Worm (Caenorhabditis elegans) whole organism, L2 larva: Measurements from ENCODE around the gene str-102.

Experiments
- R02D3.7 ChIP-seq: fragments of 150-350 bp; optimal IDR thresholded peaks from 2 replicates; lab custom pipeline; 2014; ENCODE audit warnings: missing biosample characterization, missing genetic modification characterization
- Y55F3AM.14 ChIP-seq: fragments of 200-800 bp; sonication (Bioruptor generic); optimal IDR thresholded peaks from 2 replicates; lab custom pipeline; 2018; ENCODE audit warnings: mild to moderate bottlenecking, missing genetic modification characterization, missing compliant biosample characterization
- ZK546.5 ChIP-seq: sonication (generic microtip); optimal IDR thresholded peaks from 2 replicates; lab custom pipeline; 2017; ENCODE audit warnings: missing biosample characterization, missing genetic modification characterization
- alr-1 ChIP-seq: fragments of 150-350 bp; optimal IDR thresholded peaks from 2 replicates; lab custom pipeline; 2014; ENCODE audit warnings: missing biosample characterization, missing genetic modification characterization
- blmp-1 ChIP-seq: sonication (generic microtip); optimal IDR thresholded peaks from 2 replicates; lab custom pipeline; 2017; ENCODE audit warnings: missing genetic modification characterization, mild to moderate bottlenecking, missing compliant biosample characterization, antibody characterized with exemption, moderate library complexity; ENCODE audit not compliant: insufficient read depth
- ceh-16 ChIP-seq: fragments of 150-350 bp; optimal IDR thresholded peaks from 2 replicates; lab custom pipeline; 2014; ENCODE audit warnings: missing biosample characterization, missing genetic modification characterization
- dmd-4 ChIP-seq: sonication (generic microtip); optimal IDR thresholded peaks from 2 replicates; lab custom pipeline; 2017; ENCODE audit warnings: missing biosample characterization, missing genetic modification characterization
- egl-27 ChIP-seq: sonication (generic microtip); optimal IDR thresholded peaks from 3 replicates; lab custom pipeline; 2017; ENCODE audit warnings: missing biosample characterization, missing genetic modification reagents, missing genetic modification characterization
- elt-1 ChIP-seq: fragments of 150-350 bp; optimal IDR thresholded peaks from 2 replicates; lab custom pipeline; 2014; ENCODE audit warnings: missing biosample characterization, missing genetic modification characterization
- fos-1 ChIP-seq: fragments of 150-350 bp; optimal IDR thresholded peaks from 2 replicates; lab custom pipeline; 2014; ENCODE audit warnings: missing biosample characterization, missing genetic modification characterization
- gmeb-1 ChIP-seq: fragments of 150-350 bp; optimal IDR thresholded peaks from 2 replicates; lab custom pipeline; 2014; ENCODE audit warnings: missing biosample characterization, missing genetic modification characterization
- lin-11 ChIP-seq: fragments of 150-350 bp; sonication (generic microtip); optimal IDR thresholded peaks from 2 replicates; lab custom pipeline; 2014; ENCODE audit warnings: missing biosample characterization, missing genetic modification characterization, inconsistent platforms, mixed read lengths
- lsy-2 ChIP-seq, 2 experiments: fragments of 150-350 bp in 1 of 2; sonication (generic microtip) in 1 of 2; optimal IDR thresholded peaks; 2 replicates each; lab custom pipeline; 2014 to 2017; ENCODE audit warnings: missing biosample characterization in 2 of 2, missing genetic modification characterization in 2 of 2
- mbf-1 ChIP-seq: sonication (generic microtip); optimal IDR thresholded peaks from 2 replicates; lab custom pipeline; 2017; ENCODE audit warnings: missing biosample characterization, missing genetic modification characterization
- mdl-1 ChIP-seq, 2 experiments: fragments of 150-350 bp in 1 of 2; sonication (generic microtip) in 1 of 2; optimal IDR thresholded peaks; 2 replicates each; lab custom pipeline; 2017; ENCODE audit warnings: missing biosample characterization in 2 of 2, missing genetic modification characterization in 2 of 2
- nhr-10 ChIP-seq: sonication (generic microtip); optimal IDR thresholded peaks from 2 replicates; lab custom pipeline; 2017; ENCODE audit warnings: missing biosample characterization, missing genetic modification characterization
- nhr-11 ChIP-seq: fragments of 150-350 bp; optimal IDR thresholded peaks from 2 replicates; lab custom pipeline; 2014; ENCODE audit warnings: missing biosample characterization, missing genetic modification characterization
- nhr-12 ChIP-seq: fragments of 150-350 bp; optimal IDR thresholded peaks from 2 replicates; lab custom pipeline; 2014; ENCODE audit warnings: missing biosample characterization, missing genetic modification characterization
- nhr-21 ChIP-seq: fragments of 150-350 bp; optimal IDR thresholded peaks from 2 replicates; lab custom pipeline; 2014; ENCODE audit warnings: missing biosample characterization, missing genetic modification characterization
- nhr-23 ChIP-seq: fragments of 150-350 bp; optimal IDR thresholded peaks from 2 replicates; lab custom pipeline; 2014; ENCODE audit warnings: missing biosample characterization, missing genetic modification reagents, missing genetic modification characterization
- nhr-6 ChIP-seq: fragments of 150-350 bp; optimal IDR thresholded peaks from 2 replicates; lab custom pipeline; 2014; ENCODE audit warnings: missing biosample characterization, missing genetic modification characterization
- skn-1 ChIP-seq: sonication (generic microtip); optimal IDR thresholded peaks from 2 replicates; lab custom pipeline; 2017; ENCODE audit warnings: missing biosample characterization, missing genetic modification characterization
- sma-3 ChIP-seq: sonication (generic microtip); optimal IDR thresholded peaks from 2 replicates; lab custom pipeline; 2016; ENCODE audit warnings: missing genetic modification reagents, missing genetic modification characterization, missing compliant biosample characterization
- sma-9 ChIP-seq, 2 experiments: fragments of 150-350 bp in 1 of 2; sonication (generic microtip) in 1 of 2; optimal IDR thresholded peaks; 2 replicates each; lab custom pipeline; 2014 to 2016; ENCODE audit warnings: missing genetic modification characterization in 2 of 2, mild to moderate bottlenecking in 1 of 2, missing biosample characterization in 1 of 2, missing compliant biosample characterization in 1 of 2, missing genetic modification reagents in 1 of 2, moderate library complexity in 1 of 2
- unc-39 ChIP-seq: fragments of 150-350 bp; optimal IDR thresholded peaks from 2 replicates; lab custom pipeline; 2014; ENCODE audit warnings: missing biosample characterization, missing genetic modification characterization
- unc-55 ChIP-seq: fragments of 150-350 bp; sonication (generic microtip); optimal IDR thresholded peaks from 3 replicates; lab custom pipeline; 2014; ENCODE audit warnings: missing biosample characterization, missing genetic modification reagents, missing genetic modification characterization
- unc-62 ChIP-seq: fragments of 150-350 bp; optimal IDR thresholded peaks from 2 replicates; lab custom pipeline; 2014; ENCODE audit warnings: missing biosample characterization, missing genetic modification reagents, missing genetic modification characterization
- ztf-4 ChIP-seq: fragments of 150-350 bp; optimal IDR thresholded peaks from 2 replicates; lab custom pipeline; 2014; ENCODE audit warnings: missing biosample characterization, missing genetic modification characterization

str-102 gene

DNA sequence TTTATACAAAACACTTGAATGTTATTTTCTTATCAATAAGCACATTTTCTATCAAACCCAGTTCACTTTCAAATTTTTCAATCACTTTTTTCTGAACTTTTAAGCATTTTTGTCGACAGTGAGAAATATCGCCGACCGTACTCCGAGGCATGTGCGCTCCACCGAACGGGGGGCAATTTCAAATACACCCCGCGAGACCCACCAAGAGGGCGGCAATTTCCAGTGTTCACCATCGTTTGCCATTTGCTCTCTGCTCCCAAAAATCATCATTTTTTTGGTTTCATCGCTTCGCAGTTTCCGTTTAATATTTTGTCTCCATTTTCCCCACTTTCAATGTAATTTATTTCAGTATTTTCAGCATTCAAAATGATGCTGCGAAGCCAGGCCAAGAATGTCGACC is 10.5 kb downstream of the str-102 start, which contains the start of gene cyb-3:
cyb-3 (plus strand) TSS at position 350 of the 400 bp plus-strand sequence.
- TF ChIP-seq sma-3 (no peak), unc-62 (GFP tag; lab: Kevin White, UChicago) (no peak), lin-11 (tag; lab: Kevin White, UChicago) (no peak), mdl-1 (tag; optimal IDR thresholded peaks at IDR 0.05; lab: Kevin White, UChicago) (no peak), ZK546.5 (no peak), nhr-6 (tag; lab: Kevin White, UChicago) (no peak), Y55F3AM.14 (GFP tag; lab: Kevin White, UChicago) (no peak), R02D3.7 (no peak), nhr-21 (tag; lab: Kevin White, UChicago) (no peak), nhr-12 (tag; lab: Kevin White, UChicago) (no peak), elt-1 (tag; lab: Kevin White, UChicago) (no peak), unc-55 (GFP tag; lab: Kevin White, UChicago) (no peak), nhr-10 (tag; lab: Kevin White, UChicago) (no peak), gmeb-1 (no peak), dmd-4 (tag; lab: Kevin White, UChicago) (no peak)

DNA sequence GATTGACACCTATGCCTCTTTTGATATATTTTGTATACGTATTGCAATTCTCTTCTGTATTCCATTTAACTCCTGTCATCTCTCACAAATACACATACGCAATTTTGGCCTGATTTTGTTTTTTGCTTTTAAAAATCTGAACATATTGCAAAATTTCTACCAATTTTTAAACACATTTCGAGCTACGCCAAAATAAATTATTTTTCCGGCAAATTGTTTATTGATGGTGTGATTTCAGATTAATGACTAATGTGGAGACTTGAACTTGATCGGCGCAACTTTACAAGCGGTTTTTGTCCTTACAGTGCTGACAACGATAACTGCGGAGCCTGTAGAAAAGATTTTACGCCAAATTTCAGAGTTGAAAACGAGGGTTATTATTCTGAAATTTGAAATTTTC is 12.3 kb downstream of the str-102 start:
- TF ChIP-seq ztf-4 (tag; lab: Kevin White, UChicago) (no peak), lsy-2 (tag; optimal IDR thresholded peaks at IDR 0.05; lab: Kevin White, UChicago) (no peak), nhr-11 (tag; lab: Kevin White, UChicago) (no peak), mbf-1 (no peak), lin-11 (tag; lab: Kevin White, UChicago) (no peak)
- TF ChIP-seq, all 48 proteins: peak for 0

DNA sequence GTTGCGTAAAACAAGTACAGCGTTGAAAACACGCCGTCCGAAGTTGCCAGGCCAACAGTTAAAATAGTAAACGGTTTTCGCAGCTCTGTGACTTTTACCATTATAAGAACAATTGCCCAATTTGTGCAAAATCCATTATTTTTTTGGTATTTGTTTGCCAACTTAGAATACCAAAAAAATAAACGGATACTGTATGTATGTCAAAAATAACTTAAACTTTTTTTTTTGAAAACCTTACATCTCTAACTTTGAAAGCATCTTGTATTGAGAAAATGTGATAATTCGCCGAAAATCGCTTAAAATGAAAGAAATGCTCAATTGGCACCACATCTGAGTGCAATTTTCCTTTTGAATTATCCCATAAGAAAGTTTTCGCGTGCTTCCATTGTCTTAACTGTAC is 13.9 kb downstream of the str-102 start, which contains the start of gene fbxa-199:
fbxa-199 (minus strand) TSS at position 101 of the 400 bp plus-strand sequence.
- TF ChIP-seq ceh-16 (tag; lab: Kevin White, UChicago), result no peak
- no peak for TF ChIP-seq sma-9 (GFP tag; optimal IDR thresholded peaks at IDR 0.05; lab: Kevin White, UChicago)
- no peak for TF ChIP-seq sma-9 (tag; optimal IDR thresholded peaks at IDR 0.05; lab: Kevin White, UChicago)
- no peak for TF ChIP-seq mbf-1
- TF ChIP-seq nhr-23 (tag; lab: Kevin White, UChicago), result no peak
- no peak for TF ChIP-seq alr-1
- no peak for TF ChIP-seq nhr-6 (tag; lab: Kevin White, UChicago)
- TF ChIP-seq nhr-10 (tag; lab: Kevin White, UChicago), result no peak
- TF ChIP-seq, all 48 proteins: peak for 0

DNA sequence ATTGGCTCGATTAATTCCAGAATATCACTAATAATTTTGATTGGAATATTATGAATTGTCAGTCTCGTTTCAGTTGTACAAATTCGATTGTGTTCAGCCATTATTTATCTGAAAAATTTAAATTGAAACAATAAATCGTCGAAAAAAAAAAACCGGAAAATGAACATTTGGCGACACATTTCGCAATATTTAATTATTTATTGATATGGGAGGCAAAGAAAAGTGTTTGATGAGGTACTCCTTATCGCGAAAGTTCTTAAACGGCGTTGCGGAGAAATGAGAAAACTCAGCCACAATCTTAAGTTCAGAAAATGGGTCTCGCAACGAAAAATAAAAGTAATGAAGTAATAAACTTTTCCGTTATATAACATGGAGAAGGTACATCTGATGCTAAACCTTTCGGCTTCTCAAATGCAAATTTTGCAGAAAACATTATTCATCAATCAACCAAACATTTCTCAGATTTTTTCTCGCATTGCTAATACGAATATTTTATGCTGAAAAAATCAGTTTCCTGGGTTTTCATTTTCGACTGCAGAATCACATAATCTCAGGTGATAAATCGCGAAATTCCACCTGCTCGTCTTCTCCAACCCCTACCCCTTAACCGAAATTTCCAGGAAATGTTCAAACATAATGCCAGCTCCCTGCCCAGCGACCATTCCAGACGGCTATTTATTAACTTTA is 15.0 kb downstream of the str-102 start, which contains the start of the genes T06E6.15 and sri-7:
T06E6.15 (minus strand) TSS at position 101 of the 687 bp plus-strand sequence.
sri-7 (plus strand) TSS at position 637 of the 687 bp plus-strand sequence.
- TF ChIP-seq fos-1 (tag; lab: Kevin White, UChicago), result peak; percentile 33
- no peak for TF ChIP-seq skn-1 (tag; lab: Kevin White, UChicago)

DNA sequence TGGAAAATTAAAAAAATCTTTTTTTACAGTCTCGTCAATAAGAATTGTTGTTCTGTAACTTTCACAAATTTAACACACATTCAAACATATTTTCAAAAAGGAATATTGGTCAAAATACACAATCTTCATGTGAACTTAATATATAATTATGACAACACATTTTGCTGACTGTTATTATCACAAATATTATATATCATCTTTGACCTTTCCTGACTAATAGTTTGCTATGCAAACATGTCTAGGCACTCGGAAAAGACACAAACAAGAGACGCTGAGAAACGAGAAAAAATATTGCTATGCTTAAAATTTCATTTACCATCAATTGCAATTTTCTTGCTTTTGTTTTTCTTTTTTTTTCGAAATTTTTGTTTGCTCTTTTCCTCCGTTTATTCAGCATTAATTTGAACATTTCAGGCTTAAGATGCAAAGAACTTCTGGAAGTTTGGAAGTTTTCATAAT is 17.1 kb downstream of the str-102 start, which contains the start of gene fbxa-135:
fbxa-135 (plus strand) TSS at position 409 of the 459 bp plus-strand sequence.
- TF ChIP-seq nhr-12 (tag; lab: Kevin White, UChicago), result no peak
- TF ChIP-seq fos-1 (tag; lab: Kevin White, UChicago), result peak; percentile 16

DNA sequence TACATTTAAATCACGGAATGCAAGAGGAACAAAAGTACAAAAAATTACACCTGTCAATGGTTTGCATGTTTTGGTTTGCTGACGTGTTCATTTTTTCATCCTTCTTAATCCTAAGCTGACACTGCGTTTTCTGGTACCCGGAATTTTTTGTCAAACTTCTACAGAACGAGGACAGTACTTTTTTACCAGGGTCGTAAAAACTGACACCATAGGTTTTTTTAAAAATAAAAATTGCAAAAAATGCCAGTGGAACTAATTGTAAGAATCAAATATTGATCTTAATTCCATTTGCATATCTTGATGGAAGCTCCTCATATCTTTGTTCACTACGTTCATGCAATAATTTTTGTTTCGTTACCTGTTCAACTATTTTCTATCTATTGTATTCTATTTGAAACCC is 20.0 kb downstream of the str-102 start, which contains the start of gene srh-258:
srh-258 (plus strand) TSS at position 301 of the 400 bp plus-strand sequence.
- no peak for TF ChIP-seq blmp-1
- TF ChIP-seq lsy-2 (tag; optimal IDR thresholded peaks at IDR 0.05; lab: Kevin White, UChicago), result no peak
- TF ChIP-seq ztf-4 (tag; lab: Kevin White, UChicago), result no peak
- no peak for TF ChIP-seq unc-39 (tag; lab: Kevin White, UChicago)
- no peak for TF ChIP-seq egl-27 (tag; lab: Kevin White, UChicago)
- TF ChIP-seq, all 48 proteins: peak for 0
